Worm (Caenorhabditis elegans): ENCODE measurements around the gene F46F2.5.

Gene F46F2.5

ce11 chrX:15231800-15232199 lies 30.7 kb upstream of the F46F2.5 start:
- no peak for TF ChIP-seq rec-8 (tag; optimal IDR thresholded peaks at IDR 0.05)
- no peak for TF ChIP-seq attf-5 (GFP tag; optimal IDR thresholded peaks at IDR 0.05)
- TF ChIP-seq ztf-6 (GFP tag; IDR thresholded peaks at IDR 0.05): no peak
- no peak for TF ChIP-seq unc-130 (GFP tag; optimal IDR thresholded peaks at IDR 0.05)

ce11 chrX:15233684-15234083 lies 28.8 kb upstream of the F46F2.5 start:
- TF ChIP-seq snpc-4 (GFP tag; optimal IDR thresholded peaks at IDR 0.05) (no peak), snpc-4 (tag; optimal IDR thresholded peaks at IDR 0.05) (no peak), ama-1 (optimal IDR thresholded peaks at IDR 0.05) (no peak), ama-1 (GFP tag; optimal IDR thresholded peaks at IDR 0.05) (no peak), zim-3 (tag; optimal IDR thresholded peaks at IDR 0.05) (no peak), nhr-27 (tag; optimal IDR thresholded peaks at IDR 0.05) (no peak), zfh-2 (GFP tag; conservative IDR thresholded peaks at IDR 0.05) (no peak)

ce11 chrX:15236036-15236435 lies 26.5 kb upstream of the F46F2.5 start:
- no peak for TF ChIP-seq ztf-3 (GFP tag; optimal IDR thresholded peaks at IDR 0.05)
- TF ChIP-seq him-1 (tag; optimal IDR thresholded peaks at IDR 0.05): peak; percentile 67
- no peak for TF ChIP-seq mes-4 (tag; optimal IDR thresholded peaks at IDR 0.05)
- TF ChIP-seq ceh-27 (GFP tag; optimal IDR thresholded peaks at IDR 0.05): no peak
- TF ChIP-seq egrh-3 (GFP tag; IDR thresholded peaks at IDR 0.05): no peak
- TF ChIP-seq cebp-2 (GFP tag; IDR thresholded peaks at IDR 0.05): 0 out of 2 replicates have a peak, but pooled peaks have one; percentile 8
- TF ChIP-seq ets-4 (GFP tag; optimal IDR thresholded peaks at IDR 0.05): no peak
- TF ChIP-seq egl-44 (GFP tag; IDR thresholded peaks at IDR 0.05): no peak
- no peak for TF ChIP-seq hlh-26 (GFP tag; conservative IDR thresholded peaks at IDR 0.05)
- TF ChIP-seq nfyb-1 (GFP tag; IDR thresholded peaks at IDR 0.05): peak; percentile 71; the same call in 1 of the 2 replicates
- TF ChIP-seq tbx-9 (tag; optimal IDR thresholded peaks at IDR 0.05; ENCODE audit: borderline replicate concordance): no peak
- TF ChIP-seq B0336.3 (GFP tag; IDR thresholded peaks at IDR 0.05): no peak
- no peak for TF ChIP-seq fkh-3 (tag; optimal IDR thresholded peaks at IDR 0.05)
- no peak for TF ChIP-seq ztf-22 (GFP tag; optimal IDR thresholded peaks at IDR 0.05)
- TF ChIP-seq rcor-1 (GFP tag; IDR thresholded peaks at IDR 0.05): no peak
- TF ChIP-seq F22D6.2 (tag; optimal IDR thresholded peaks at IDR 0.05): no peak
- no peak for TF ChIP-seq lin-35 (GFP tag; optimal IDR thresholded peaks at IDR 0.05)
- TF ChIP-seq lin-26 (GFP tag; IDR thresholded peaks at IDR 0.05): peak; percentile 48; the same call in 1 of the 2 replicates
- no peak for TF ChIP-seq ZK185.1 (tag; optimal IDR thresholded peaks at IDR 0.05; ENCODE audit: poor library complexity, severe bottlenecking)
- TF ChIP-seq Y53F4B.3 (GFP tag; IDR thresholded peaks at IDR 0.05): no peak
- no peak for TF ChIP-seq F23B12.7 (tag; optimal IDR thresholded peaks at IDR 0.05; ENCODE audit: insufficient read depth)
- no peak for TF ChIP-seq gei-17 (GFP tag; optimal IDR thresholded peaks at IDR 0.05)
- TF ChIP-seq lin-40 (tag; optimal IDR thresholded peaks at IDR 0.05): peak; percentile 33
- no peak for TF ChIP-seq chd-7 (tag; optimal IDR thresholded peaks at IDR 0.05)
- no peak for TF ChIP-seq hrde-1 (tag; optimal IDR thresholded peaks at IDR 0.05; ENCODE audit: borderline replicate concordance)
- no peak for TF ChIP-seq attf-3 (GFP tag; conservative IDR thresholded peaks at IDR 0.05)
- no peak for TF ChIP-seq B0019.2 (GFP tag; conservative IDR thresholded peaks at IDR 0.05)
- no peak for TF ChIP-seq F10E7.11 (tag; optimal IDR thresholded peaks at IDR 0.05)
- TF ChIP-seq ama-1 (optimal IDR thresholded peaks at IDR 0.05): no peak
- no peak for TF ChIP-seq ama-1 (GFP tag; optimal IDR thresholded peaks at IDR 0.05)
- no peak for TF ChIP-seq hmg-20 (GFP tag; IDR thresholded peaks at IDR 0.05)
- TF ChIP-seq ztf-6 (GFP tag; IDR thresholded peaks at IDR 0.05): no peak
- peak; percentile 27 for TF ChIP-seq ztf-18 (tag; optimal IDR thresholded peaks at IDR 0.05)
- TF ChIP-seq let-526 (GFP tag; IDR thresholded peaks at IDR 0.05): no peak
- TF ChIP-seq attf-5 (GFP tag; optimal IDR thresholded peaks at IDR 0.05): no peak
- no peak for TF ChIP-seq ceh-79 (tag; optimal IDR thresholded peaks at IDR 0.05)
- TF ChIP-seq repo-1 (tag; optimal IDR thresholded peaks at IDR 0.05): no peak
- TF ChIP-seq snpc-1.3 (tag; optimal IDR thresholded peaks at IDR 0.05; ENCODE audit: insufficient read depth): no peak

Measured in whole organism, young adult.